Worm (Caenorhabditis elegans) whole organism, early embryonic: ENCODE data around the gene AH9.4.

Experiments used
- B0310.2 ChIP-seq: sonication (generic microtip); optimal IDR thresholded peaks from 2 replicates; lab custom pipeline; 2016; ENCODE audit warnings: mild to moderate bottlenecking, missing genetic modification characterization, missing compliant biosample characterization
- F13C5.2 ChIP-seq: sonication (generic microtip); optimal IDR thresholded peaks from 2 replicates; lab custom pipeline; 2017; ENCODE audit warnings: mild to moderate bottlenecking, missing genetic modification characterization, inconsistent platforms, missing compliant biosample characterization
- ama-1 ChIP-seq: fragments of 150-350 bp; optimal IDR thresholded peaks from 2 replicates; lab custom pipeline; 2014
- ceh-36 ChIP-seq: sonication (generic microtip); optimal IDR thresholded peaks from 2 replicates; lab custom pipeline; 2016; ENCODE audit warnings: missing genetic modification characterization, inconsistent platforms, missing compliant biosample characterization
- hmbx-1 ChIP-seq: sonication (generic microtip); optimal IDR thresholded peaks from 2 replicates; lab custom pipeline; 2016; ENCODE audit warnings: mild to moderate bottlenecking, missing genetic modification characterization, missing compliant biosample characterization
- hmg-4 ChIP-seq: fragments of 200-800 bp; sonication (Bioruptor generic); optimal IDR thresholded peaks from 2 replicates; lab custom pipeline; 2018; ENCODE audit warnings: mild to moderate bottlenecking, missing genetic modification characterization, missing compliant biosample characterization
- hnd-1 ChIP-seq: sonication (generic microtip); optimal IDR thresholded peaks from 2 replicates; lab custom pipeline; 2016; ENCODE audit warnings: missing genetic modification characterization, missing compliant biosample characterization
- pes-1 ChIP-seq: fragments of 200-800 bp; sonication (Bioruptor generic); IDR thresholded peaks from 2 replicates; pipeline ENCODE4 v1.3.6; 2022; ENCODE audit warnings: missing genetic modification reagents, missing genetic modification characterization, missing compliant biosample characterization
- scrt-1 ChIP-seq: fragments of 200-800 bp; sonication (Bioruptor generic); IDR thresholded peaks from 2 replicates; pipeline ENCODE4 v1.3.6; 2022; ENCODE audit warnings: missing genetic modification characterization, missing compliant biosample characterization
- sea-1 ChIP-seq: fragments of 200-800 bp; sonication (Bioruptor generic); conservative IDR thresholded peaks from 2 replicates; pipeline ENCODE4 v1.3.6; 2022; ENCODE audit warnings: missing genetic modification characterization, missing compliant biosample characterization
- tbx-37 ChIP-seq: fragments of 200-800 bp; sonication (Bioruptor generic); conservative IDR thresholded peaks from 2 replicates; pipeline ENCODE4 v1.3.6; 2022; ENCODE audit warnings: missing genetic modification reagents, missing genetic modification characterization, missing compliant biosample characterization
- tra-4 ChIP-seq: sonication (generic microtip); optimal IDR thresholded peaks from 2 replicates; lab custom pipeline; 2017; ENCODE audit warnings: missing genetic modification characterization, missing compliant biosample characterization

DNA sequence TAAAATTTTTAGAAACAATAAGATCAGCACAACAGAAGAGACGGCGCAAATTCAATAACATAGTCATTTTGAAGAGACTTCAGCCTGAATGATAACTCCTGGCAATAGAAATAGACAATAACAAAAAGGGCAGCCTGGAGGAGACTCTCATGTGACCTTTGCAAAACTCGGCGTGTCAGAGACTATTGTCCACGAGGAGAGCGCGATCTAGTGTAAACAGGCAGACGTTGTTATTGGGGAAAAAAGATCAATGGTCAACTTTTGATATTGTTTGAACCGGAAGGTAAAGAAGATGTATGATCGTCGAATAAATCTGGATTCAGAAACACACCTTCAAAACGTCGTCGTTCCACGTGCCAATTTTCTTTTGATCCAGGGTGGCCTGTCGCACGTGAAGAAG is 42.1 kb upstream of the AH9.4 start:
- TF ChIP-seq hmg-4 (GFP tag; lab: Kevin White, UChicago) (no peak), ceh-36 (no peak), F13C5.2 (tag; lab: Kevin White, UChicago) (no peak), pes-1 (no peak), tbx-37 (GFP tag; lab: Robert Waterston, UW) (no peak), tra-4 (tag; lab: Kevin White, UChicago) (no peak), B0310.2 (tag; lab: Kevin White, UChicago) (no peak), hmbx-1 (tag; lab: Kevin White, UChicago) (no peak), ama-1 (lab: Kevin White, UChicago) (no peak), sea-1 (GFP tag; lab: Robert Waterston, UW) (no peak), hnd-1 (tag; lab: Kevin White, UChicago) (no peak), scrt-1 (no peak)
